Fruit fly (Drosophila melanogaster): ENCODE results near the gene CG14298.
A peak's percentile ranks its signal among the peaks of the same experiment; 100 is the strongest.

CG14298 gene

dm6 chr3R:18914594-18915275 is 39.4 kb downstream of the CG14298 start, which contains the start of gene Xrp1 (continued):
- no peak for TF ChIP-seq Bteb2 (GFP tag; optimal IDR thresholded peaks at IDR 0.05)
- peak; percentile 40; the same call in 1 of the 2 replicates for TF ChIP-seq CG6689 (GFP tag; IDR thresholded peaks at IDR 0.05)
- TF ChIP-seq gem (tag; optimal IDR thresholded peaks at IDR 0.05) = peak; percentile 10
- no peak for TF ChIP-seq corto (GFP tag; optimal IDR thresholded peaks at IDR 0.05)
- TF ChIP-seq maf-S (GFP tag; optimal IDR thresholded peaks at IDR 0.05) = no peak
- TF ChIP-seq ssp (GFP tag; IDR thresholded peaks at IDR 0.05) = no peak
- no peak for TF ChIP-seq emc (GFP tag; optimal IDR thresholded peaks at IDR 0.05)
- no peak for TF ChIP-seq otp (GFP tag; IDR thresholded peaks at IDR 0.05)
- TF ChIP-seq ERR (GFP tag; optimal IDR thresholded peaks at IDR 0.05) = no peak
- no peak for TF ChIP-seq CG12104 (GFP tag; optimal IDR thresholded peaks at IDR 0.05)
- TF ChIP-seq ems (GFP tag; optimal IDR thresholded peaks at IDR 0.05) = no peak
- TF ChIP-seq Trl (optimal IDR thresholded peaks at IDR 0.05) = peak in 1 of 2 experiments; percentile 20
- TF ChIP-seq Trl (GFP tag; optimal IDR thresholded peaks at IDR 0.05) = no peak
- TF ChIP-seq CG3726 (GFP tag; IDR thresholded peaks at IDR 0.05) = no peak
- TF ChIP-seq Doc3 (GFP tag; IDR thresholded peaks at IDR 0.05; ENCODE audit: partially characterized antibody) = no peak
- TF ChIP-seq CG6765 (GFP tag; optimal IDR thresholded peaks at IDR 0.05) = no peak
- TF ChIP-seq az2 (GFP tag; optimal IDR thresholded peaks at IDR 0.05) = no peak
- no peak for TF ChIP-seq CG12071 (GFP tag; optimal IDR thresholded peaks at IDR 0.05)
- peak; percentile 14 for TF ChIP-seq CG34376 (GFP tag; optimal IDR thresholded peaks at IDR 0.05)
- TF ChIP-seq grn (GFP tag; optimal IDR thresholded peaks at IDR 0.05) = no peak
- no peak for TF ChIP-seq h (optimal IDR thresholded peaks at IDR 0.05)
- no peak for TF ChIP-seq hbn (GFP tag; IDR thresholded peaks at IDR 0.05; ENCODE audit: partially characterized antibody)
- TF ChIP-seq CG8281 (tag; optimal IDR thresholded peaks at IDR 0.05) = no peak
- TF ChIP-seq jing (GFP tag; optimal IDR thresholded peaks at IDR 0.05) = no peak
- TF ChIP-seq wdn (GFP tag; IDR thresholded peaks at IDR 0.05) = no peak
- TF ChIP-seq cad (GFP tag; optimal IDR thresholded peaks at IDR 0.05) = no peak
- no peak for TF ChIP-seq pum (GFP tag; optimal IDR thresholded peaks at IDR 0.05)
- peak; percentile 45; the same call in 1 of the 3 replicates for TF ChIP-seq ase (GFP tag; IDR thresholded peaks at IDR 0.05)
- no peak for TF ChIP-seq CG11398 (GFP tag; optimal IDR thresholded peaks at IDR 0.05)
- no peak for TF ChIP-seq Blimp-1 (GFP tag; optimal IDR thresholded peaks at IDR 0.05)
- TF ChIP-seq Aef1 (GFP tag; IDR thresholded peaks at IDR 0.05) = no peak
- peak; percentile 42; the same call in 1 of the 2 replicates for TF ChIP-seq crol (GFP tag; IDR thresholded peaks at IDR 0.05)
- TF ChIP-seq Hsf (GFP tag; optimal IDR thresholded peaks at IDR 0.05) = peak; percentile 17
- no peak for TF ChIP-seq sna (GFP tag; IDR thresholded peaks at IDR 0.05; ENCODE audit: partially characterized antibody)
- no peak for TF ChIP-seq bcd (GFP tag; optimal IDR thresholded peaks at IDR 0.05)
- no peak for TF ChIP-seq CG7987 (GFP tag; optimal IDR thresholded peaks at IDR 0.05)
- no peak for TF ChIP-seq CG4360 (GFP tag; IDR thresholded peaks at IDR 0.05)
- TF ChIP-seq CG2678 (tag; optimal IDR thresholded peaks at IDR 0.05) = no peak
- TF ChIP-seq ftz-f1 (GFP tag; optimal IDR thresholded peaks at IDR 0.05) = no peak
- TF ChIP-seq Dp (GFP tag; optimal IDR thresholded peaks at IDR 0.05) = no peak
- 0 out of 2 replicates have a peak, but pooled peaks have one; percentile 17 for TF ChIP-seq CG5953 (GFP tag; IDR thresholded peaks at IDR 0.05)
- no peak for TF ChIP-seq CG11723 (GFP tag; optimal IDR thresholded peaks at IDR 0.05)
- no peak for TF ChIP-seq ro (GFP tag; IDR thresholded peaks at IDR 0.05)
- no peak for TF ChIP-seq Dref (GFP tag; IDR thresholded peaks at IDR 0.05)
- TF ChIP-seq CG5245 (GFP tag; optimal IDR thresholded peaks at IDR 0.05) = no peak
- no peak for TF ChIP-seq CG10654 (GFP tag; optimal IDR thresholded peaks at IDR 0.05)
- no peak for TF ChIP-seq peb (GFP tag; IDR thresholded peaks at IDR 0.05)
- TF ChIP-seq CG8478 (optimal IDR thresholded peaks at IDR 0.05) = no peak
- no peak for TF ChIP-seq CG7372 (GFP tag; IDR thresholded peaks at IDR 0.05)
- TF ChIP-seq CG14860 (GFP tag; IDR thresholded peaks at IDR 0.05; ENCODE audit: partially characterized antibody) = no peak
- TF ChIP-seq H15 (GFP tag; IDR thresholded peaks at IDR 0.05) = no peak
- TF ChIP-seq CG1233 (GFP tag; optimal IDR thresholded peaks at IDR 0.05) = no peak
